Worm (Caenorhabditis elegans): ENCODE measurements around the gene F52E1.3.

DNA sequence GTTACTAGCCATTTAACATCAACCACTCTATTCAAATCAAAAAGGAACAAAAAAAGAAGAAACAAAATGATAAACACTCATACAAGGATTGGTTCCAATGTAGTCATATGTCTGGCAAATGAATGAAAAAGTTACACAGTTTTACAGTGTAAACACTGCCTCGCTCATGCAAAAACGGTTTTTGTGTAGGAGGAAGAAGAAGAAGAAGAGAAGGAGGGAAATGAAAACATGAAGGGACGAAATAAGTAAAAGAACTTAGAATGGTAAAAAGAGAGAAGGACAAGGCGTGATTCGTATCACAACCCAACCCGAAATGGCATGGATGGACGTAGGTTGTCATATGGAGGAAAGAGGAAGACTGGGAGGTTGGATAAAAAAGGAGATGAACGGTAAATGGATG, 12.3 kb downstream of the F52E1.3 start:
- TF ChIP-seq snpc-4 (tag; optimal IDR thresholded peaks at IDR 0.05) (no peak), elt-1 (tag; optimal IDR thresholded peaks at IDR 0.05; ENCODE audit: borderline replicate concordance, insufficient read depth) (no peak), ceh-83 (GFP tag; optimal IDR thresholded peaks at IDR 0.05) (no peak), pha-4 (tag; optimal IDR thresholded peaks at IDR 0.05) (no peak), bed-3 (GFP tag; optimal IDR thresholded peaks at IDR 0.05) (no peak), zip-8 (tag; optimal IDR thresholded peaks at IDR 0.05) (no peak), nhr-237 (tag; optimal IDR thresholded peaks at IDR 0.05) (no peak), elt-3 (tag; optimal IDR thresholded peaks at IDR 0.05) (no peak), blmp-1 (tag; optimal IDR thresholded peaks at IDR 0.05) (no peak)

All from whole organism, mixed stage, embryonic.